Worm (Caenorhabditis elegans) whole organism, late embryonic: Measurements from ENCODE around the gene C56C10.4.

Experiments
- K09A11.1 ChIP-seq: sonication (generic microtip); optimal IDR thresholded peaks from 2 replicates; lab custom pipeline; 2017; ENCODE audit warnings: antibody characterized with exemption, mild to moderate bottlenecking, missing genetic modification characterization, missing compliant biosample characterization; ENCODE audit not compliant: insufficient read depth
- Y22D7AL.16 ChIP-seq: sonication (generic microtip); optimal IDR thresholded peaks from 2 replicates; lab custom pipeline; 2016; ENCODE audit warnings: missing genetic modification characterization, missing compliant biosample characterization
- ama-1 ChIP-seq: fragments of 150-350 bp; optimal IDR thresholded peaks from 2 replicates; lab custom pipeline; 2014
- ceh-19 ChIP-seq: fragments of 200-800 bp; sonication (Bioruptor generic); optimal IDR thresholded peaks from 2 replicates; lab custom pipeline; 2018; ENCODE audit warnings: mild to moderate bottlenecking, missing genetic modification characterization, missing compliant biosample characterization
- ceh-45 ChIP-seq: fragments of 200-800 bp; sonication (Bioruptor generic); IDR thresholded peaks from 2 replicates; pipeline ENCODE4 v1.3.6; 2022; ENCODE audit warnings: missing genetic modification reagents, missing genetic modification characterization, missing compliant biosample characterization
- ceh-9 ChIP-seq: sonication (generic microtip); optimal IDR thresholded peaks from 2 replicates; lab custom pipeline; 2016; ENCODE audit warnings: mild to moderate bottlenecking, missing genetic modification characterization, inconsistent platforms, missing compliant biosample characterization
- elt-2 ChIP-seq: sonication (generic microtip); optimal IDR thresholded peaks from 2 replicates; lab custom pipeline; 2016; ENCODE audit warnings: missing genetic modification reagents, missing genetic modification characterization, missing compliant biosample characterization
- fkh-10 ChIP-seq: fragments of 150-350 bp; optimal IDR thresholded peaks from 2 replicates; lab custom pipeline; 2014; ENCODE audit warnings: missing biosample characterization, missing genetic modification reagents, missing genetic modification characterization
- lim-6 ChIP-seq: sonication (generic microtip); optimal IDR thresholded peaks from 2 replicates; lab custom pipeline; 2016; ENCODE audit warnings: missing genetic modification characterization, missing compliant biosample characterization
- nhr-11 ChIP-seq: fragments of 150-350 bp; optimal IDR thresholded peaks from 2 replicates; lab custom pipeline; 2014; ENCODE audit warnings: missing biosample characterization, missing genetic modification characterization
- ref-2 ChIP-seq: sonication (generic microtip); optimal IDR thresholded peaks from 2 replicates; lab custom pipeline; 2016; ENCODE audit warnings: missing genetic modification characterization, missing compliant biosample characterization
- ttx-3 ChIP-seq: sonication (generic microtip); optimal IDR thresholded peaks from 2 replicates; lab custom pipeline; 2016; ENCODE audit warnings: missing genetic modification reagents, missing genetic modification characterization, missing compliant biosample characterization

- TF ChIP-seq Y22D7AL.16 (no peak), nhr-11 (tag; lab: Kevin White, UChicago) (no peak), ceh-45 (GFP tag; lab: Robert Waterston, UW) (no peak), ceh-9 (no peak), ceh-19 (GFP tag; lab: Kevin White, UChicago) (no peak), fkh-10 (GFP tag; lab: Kevin White, UChicago) (no peak), ttx-3 (tag; lab: Kevin White, UChicago) (no peak), K09A11.1 (tag; lab: Kevin White, UChicago) (no peak), lim-6 (tag; lab: Kevin White, UChicago) (no peak), elt-2 (tag; lab: Kevin White, UChicago) (no peak), ama-1 (lab: Kevin White, UChicago) (no peak), ref-2 (tag; lab: Kevin White, UChicago) (no peak)
Measured at ce11 chrII:6614500-6614899, 31.6 kb downstream of the C56C10.4 start.
